Fruit fly (Drosophila melanogaster): ENCODE data around the gene qin.

qin gene

DNA sequence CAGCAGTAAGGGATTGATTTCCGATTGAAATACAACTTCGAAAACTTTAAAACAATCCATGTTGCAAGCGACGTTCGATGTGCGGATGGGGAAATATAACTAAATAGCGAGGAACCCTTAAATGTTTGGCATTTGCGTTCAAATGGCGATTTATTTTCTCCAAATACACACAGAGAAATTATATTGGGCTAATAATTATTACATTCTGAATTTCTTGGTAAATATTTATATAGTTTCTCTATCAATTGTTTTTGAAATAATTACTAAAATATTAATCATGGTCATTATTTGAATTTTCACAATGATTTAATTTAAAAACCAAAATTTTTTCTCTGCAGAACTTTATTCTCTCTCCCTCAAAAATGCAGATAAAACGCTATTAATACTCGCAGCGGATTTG, 25.8 kb upstream of the qin start, which contains the start of the genes CG43210 and hemo:
TSS of gene CG43210 (minus strand) at position 101 of the 400 bp plus-strand sequence.
TSS of gene hemo (minus strand) at position 101 of the 400 bp plus-strand sequence.
- TF ChIP-seq GATAd (GFP tag; optimal IDR thresholded peaks at IDR 0.05) (no peak), CG9705 (GFP tag; optimal IDR thresholded peaks at IDR 0.05) (no peak), HLH106 (tag; optimal IDR thresholded peaks at IDR 0.05) (peak; percentile 30), Dfd (GFP tag; optimal IDR thresholded peaks at IDR 0.05) (no peak)

DNA sequence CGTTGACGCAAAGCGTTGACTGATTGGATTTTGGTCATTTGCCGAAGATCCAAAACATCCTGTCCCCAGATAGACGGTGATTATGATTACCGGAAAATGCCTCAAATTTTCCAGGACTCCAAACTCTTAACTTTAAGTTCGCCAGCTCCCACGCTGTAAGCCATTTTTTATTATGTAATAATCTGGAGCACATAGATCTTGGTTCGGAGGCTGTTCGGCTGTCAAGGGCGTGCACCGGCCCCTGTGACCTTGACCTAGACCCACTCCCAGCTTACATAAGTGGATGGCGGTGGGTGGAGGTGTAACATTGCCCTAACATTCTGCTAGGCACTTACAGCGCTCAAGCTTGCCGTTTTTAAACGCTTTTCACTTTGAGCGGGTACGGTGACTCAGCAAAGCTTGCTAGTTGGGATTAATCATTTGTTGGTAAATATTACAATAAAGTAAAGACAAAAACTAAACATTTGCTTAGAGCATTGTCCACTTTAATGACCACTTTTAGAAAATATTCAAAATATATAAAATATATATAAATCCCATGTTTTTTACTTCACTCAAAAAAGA, 18.5 kb upstream of the qin start:
- TF ChIP-seq lola (GFP tag; optimal IDR thresholded peaks at IDR 0.05): no peak

dm6 chr3R:18572845-18573490, 17.9 kb upstream of the qin start, which contains the start of the genes CG7694 and fray:
TSS of gene CG7694 (plus strand) at chr3R:18573091.
TSS of gene fray (plus strand) at chr3R:18573091.
- TF ChIP-seq Myc (optimal IDR thresholded peaks at IDR 0.05) (no peak), Dif (GFP tag; optimal IDR thresholded peaks at IDR 0.05; ENCODE audit: partially characterized antibody) (peak; percentile 20)

DNA sequence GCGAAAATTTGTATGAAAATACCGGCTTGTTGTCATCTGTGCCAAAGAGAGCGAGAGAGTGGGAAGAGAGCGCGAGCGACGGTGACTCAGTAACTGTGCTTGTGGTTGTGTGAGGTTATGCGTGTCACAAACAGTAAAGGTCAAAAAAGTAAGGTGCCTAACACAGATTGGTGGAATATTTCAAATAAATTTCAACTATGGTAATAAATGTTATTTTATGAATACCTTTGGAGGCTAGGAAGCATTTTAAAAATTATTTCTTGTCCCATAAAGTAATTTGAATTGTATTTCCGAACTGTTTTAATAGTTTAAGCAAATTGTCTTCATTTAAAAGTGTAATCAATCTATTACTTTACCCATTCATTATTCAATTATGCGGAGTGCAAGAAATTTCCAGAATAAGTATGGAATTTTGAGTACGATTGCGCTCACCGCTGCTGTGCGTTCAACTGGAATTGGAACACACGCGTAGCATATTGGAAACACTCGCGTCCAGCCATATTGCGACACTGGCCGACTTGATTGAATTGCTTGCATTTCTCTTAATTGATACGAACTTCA, 17.0 kb upstream of the qin start:
- peak; percentile 95 for TF ChIP-seq br (GFP tag; optimal IDR thresholded peaks at IDR 0.05)
- no peak for TF ChIP-seq usp (GFP tag; optimal IDR thresholded peaks at IDR 0.05)
- peak; percentile 49 for TF ChIP-seq GATAd (GFP tag; optimal IDR thresholded peaks at IDR 0.05)
- TF ChIP-seq fru (GFP tag; optimal IDR thresholded peaks at IDR 0.05): peak; percentile 95
- peak; percentile 93 for TF ChIP-seq HLH106 (tag; optimal IDR thresholded peaks at IDR 0.05)
- peak; percentile 91 for TF ChIP-seq dmrt93B (GFP tag; optimal IDR thresholded peaks at IDR 0.05)
- TF ChIP-seq sv (GFP tag; optimal IDR thresholded peaks at IDR 0.05): peak; percentile 92
- peak; percentile 92 for TF ChIP-seq Hnf4 (GFP tag; optimal IDR thresholded peaks at IDR 0.05)
- TF ChIP-seq rgr (GFP tag; optimal IDR thresholded peaks at IDR 0.05): peak; percentile 95
- TF ChIP-seq Vsx2 (GFP tag; optimal IDR thresholded peaks at IDR 0.05; ENCODE audit: partially characterized antibody): peak; percentile 7
- peak; percentile 49 to 95 for TF ChIP-seq foxo (GFP tag; optimal IDR thresholded peaks at IDR 0.05)
- no peak for TF ChIP-seq N (GFP tag; optimal IDR thresholded peaks at IDR 0.05)
- TF ChIP-seq OdsH (GFP tag; optimal IDR thresholded peaks at IDR 0.05): peak; percentile 97
- TF ChIP-seq Hr83 (GFP tag; optimal IDR thresholded peaks at IDR 0.05; ENCODE audit: poor library complexity, severe bottlenecking): peak; percentile 25
- TF ChIP-seq Hr78 (GFP tag; optimal IDR thresholded peaks at IDR 0.05): no peak
- peak; percentile 96 for TF ChIP-seq ey (GFP tag; optimal IDR thresholded peaks at IDR 0.05)
- TF ChIP-seq h (GFP tag; optimal IDR thresholded peaks at IDR 0.05): peak; percentile 94
- peak; percentile 51 for TF ChIP-seq CG9705 (GFP tag; optimal IDR thresholded peaks at IDR 0.05)
- peak; percentile 73 for TF ChIP-seq Dif (GFP tag; optimal IDR thresholded peaks at IDR 0.05; ENCODE audit: partially characterized antibody)
- peak; percentile 87 for TF ChIP-seq tai (GFP tag; optimal IDR thresholded peaks at IDR 0.05)
- peak; percentile 74 to 77 for TF ChIP-seq dl (GFP tag; optimal IDR thresholded peaks at IDR 0.05; ENCODE audit: insufficient read depth in 1 of 2, partially characterized antibody in 2 of 2)
- no peak for TF ChIP-seq pan (optimal IDR thresholded peaks at IDR 0.05)
- peak; percentile 46 for TF ChIP-seq dsf (GFP tag; optimal IDR thresholded peaks at IDR 0.05; ENCODE audit: borderline replicate concordance)
- peak; percentile 92 for TF ChIP-seq Sp1 (GFP tag; optimal IDR thresholded peaks at IDR 0.05)
- peak; percentile 94 for TF ChIP-seq Jra (GFP tag; optimal IDR thresholded peaks at IDR 0.05)
- no peak for TF ChIP-seq Myc (optimal IDR thresholded peaks at IDR 0.05)
- TF ChIP-seq Abd-B (GFP tag; optimal IDR thresholded peaks at IDR 0.05): no peak
- TF ChIP-seq Dfd (GFP tag; optimal IDR thresholded peaks at IDR 0.05): peak; percentile 36
- peak; percentile 87 for TF ChIP-seq woc (GFP tag; optimal IDR thresholded peaks at IDR 0.05)
- peak; percentile 83 for TF ChIP-seq CG32264 (GFP tag; optimal IDR thresholded peaks at IDR 0.05)
- peak; percentile 5 for TF ChIP-seq jim (GFP tag; optimal IDR thresholded peaks at IDR 0.05)
- TF ChIP-seq Mio (GFP tag; optimal IDR thresholded peaks at IDR 0.05): peak; percentile 65
- peak; percentile 91 for TF ChIP-seq psq (GFP tag; optimal IDR thresholded peaks at IDR 0.05)
- TF ChIP-seq CrebA (GFP tag; optimal IDR thresholded peaks at IDR 0.05; ENCODE audit: borderline replicate concordance): peak; percentile 69
- peak; percentile 82 for TF ChIP-seq brk (GFP tag; optimal IDR thresholded peaks at IDR 0.05)
- TF ChIP-seq Rel (GFP tag; optimal IDR thresholded peaks at IDR 0.05): peak; percentile 44
- TF ChIP-seq Rel (tag; optimal IDR thresholded peaks at IDR 0.05): peak; percentile 50
- peak; percentile 81 for TF ChIP-seq sage (GFP tag; optimal IDR thresholded peaks at IDR 0.05)
- TF ChIP-seq lola (GFP tag; optimal IDR thresholded peaks at IDR 0.05): no peak
